Fruit fly (Drosophila melanogaster) whole organism: ENCODE data around the gene CG13614.

Experiments
- CG8478 ChIP-seq: fragments of >200 bp; optimal IDR thresholded peaks from 2 replicates; lab custom pipeline; 2018; ENCODE audit warnings: inconsistent platforms
- Dll ChIP-seq: fragments of >200 bp; optimal IDR thresholded peaks from 2 replicates; lab custom pipeline; 2017
- pan ChIP-seq: fragments of >200 bp; optimal IDR thresholded peaks from 2 replicates; lab custom pipeline; 2017
- psq ChIP-seq: fragments of >200 bp; optimal IDR thresholded peaks from 2 replicates; lab custom pipeline; 2017

DNA sequence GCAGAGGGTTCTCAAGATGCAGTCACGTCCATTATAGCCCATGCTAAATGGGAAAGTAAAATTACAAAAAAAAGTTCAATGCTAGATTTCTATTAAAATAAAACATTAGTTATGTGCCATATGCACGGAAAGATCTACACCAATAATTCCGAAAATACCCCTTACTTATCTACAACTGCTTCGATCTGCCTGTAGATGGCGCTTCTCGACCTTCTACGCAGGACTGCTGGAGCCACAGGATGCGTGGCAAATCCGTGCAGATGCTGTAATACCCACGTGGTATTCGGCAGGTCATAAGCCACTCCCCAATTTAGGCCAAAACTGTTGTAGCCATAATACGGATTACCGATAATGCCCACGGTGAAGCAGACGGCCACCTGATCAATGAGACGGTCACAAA lies 17.1 kb downstream of the CG13614 start:
- TF ChIP-seq CG8478 = no peak
- no peak for TF ChIP-seq Dll
- no peak for TF ChIP-seq pan (lab: Kevin White, UChicago)
- TF ChIP-seq psq (lab: Kevin White, UChicago) = no peak
